Worm (Caenorhabditis elegans): ENCODE measurements around the gene srh-97.

The srh-97 gene

DNA sequence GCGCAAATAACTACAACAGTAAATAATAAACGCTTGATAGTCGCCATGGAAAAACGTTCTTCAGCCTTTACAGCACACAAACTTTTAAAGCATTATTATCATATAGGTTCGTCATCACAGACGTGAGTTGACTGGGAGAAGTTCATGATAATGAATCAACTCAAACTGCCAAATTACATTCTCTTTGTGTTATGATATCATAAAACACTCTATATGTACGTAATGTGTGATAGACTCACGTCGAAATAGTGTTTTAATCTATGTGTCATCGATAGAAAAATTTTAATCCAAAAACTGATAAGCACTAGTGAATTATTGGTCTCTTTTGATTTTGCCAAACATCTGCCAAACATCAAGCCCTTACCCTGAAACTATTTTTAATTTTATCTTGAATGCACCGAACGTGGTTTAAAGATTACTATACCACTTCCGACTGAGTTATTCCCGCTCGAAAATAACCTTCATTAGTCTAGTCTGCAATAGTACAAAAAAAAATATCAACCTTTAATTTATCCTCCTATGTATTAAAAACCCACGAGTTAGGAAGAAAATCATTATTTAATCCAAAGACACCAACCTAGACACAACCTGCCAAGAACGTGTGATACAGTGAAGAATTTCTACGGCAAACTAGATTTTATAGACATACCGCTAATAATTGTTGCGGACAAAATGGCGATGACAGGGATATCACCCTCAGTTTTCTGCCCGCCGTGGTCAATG, 7.4 kb upstream of the srh-97 start, which contains the start of the genes clc-12 and clec-240:
clc-12 (minus strand) TSS at position 47 of the 723 bp plus-strand sequence.
clec-240 (plus strand) TSS at position 673 of the 723 bp plus-strand sequence.
- TF ChIP-seq ama-1 (optimal IDR thresholded peaks at IDR 0.05) (no peak), elt-2 (tag; optimal IDR thresholded peaks at IDR 0.05) (peak; percentile 69)

DNA sequence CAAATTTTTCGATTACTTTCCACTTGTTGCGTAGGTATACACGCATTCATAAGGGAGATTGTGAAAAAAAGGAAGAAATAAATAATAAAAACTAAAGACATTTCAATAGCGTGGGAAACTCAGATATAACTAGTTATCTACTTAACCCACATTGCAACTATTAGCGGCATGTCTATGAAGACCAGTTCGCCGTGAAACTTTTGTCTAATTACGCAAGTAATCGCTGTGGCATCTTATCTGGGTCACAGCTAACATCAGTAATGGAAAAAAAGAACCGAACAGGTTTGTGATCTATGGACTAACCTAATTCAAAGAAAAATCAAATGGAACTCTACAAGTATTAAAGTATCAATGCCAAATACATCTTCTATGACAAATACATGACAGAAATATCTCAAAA, 3.7 kb upstream of the srh-97 start, which contains the start of gene clec-241:
clec-241 (minus strand) TSS at position 101 of the 400 bp plus-strand sequence.
- TF ChIP-seq nhr-20 (tag; optimal IDR thresholded peaks at IDR 0.05) (no peak), ama-1 (optimal IDR thresholded peaks at IDR 0.05) (no peak), fkh-10 (GFP tag; optimal IDR thresholded peaks at IDR 0.05) (no peak), nhr-28 (tag; optimal IDR thresholded peaks at IDR 0.05) (no peak), Y116A8C.19 (tag; optimal IDR thresholded peaks at IDR 0.05; ENCODE audit: borderline replicate concordance) (no peak), skn-1 (tag; optimal IDR thresholded peaks at IDR 0.05) (no peak), nhr-12 (tag; optimal IDR thresholded peaks at IDR 0.05) (no peak), elt-3 (tag; optimal IDR thresholded peaks at IDR 0.05) (no peak), snu-23 (GFP tag; optimal IDR thresholded peaks at IDR 0.05) (no peak), isw-1 (GFP tag; IDR thresholded peaks at IDR 0.05) (no peak), nhr-90 (tag; optimal IDR thresholded peaks at IDR 0.05; ENCODE audit: poor library complexity) (no peak), lir-3 (tag; optimal IDR thresholded peaks at IDR 0.05; ENCODE audit: poor library complexity) (no peak), ceh-88 (GFP tag; IDR thresholded peaks at IDR 0.05) (no peak)

DNA sequence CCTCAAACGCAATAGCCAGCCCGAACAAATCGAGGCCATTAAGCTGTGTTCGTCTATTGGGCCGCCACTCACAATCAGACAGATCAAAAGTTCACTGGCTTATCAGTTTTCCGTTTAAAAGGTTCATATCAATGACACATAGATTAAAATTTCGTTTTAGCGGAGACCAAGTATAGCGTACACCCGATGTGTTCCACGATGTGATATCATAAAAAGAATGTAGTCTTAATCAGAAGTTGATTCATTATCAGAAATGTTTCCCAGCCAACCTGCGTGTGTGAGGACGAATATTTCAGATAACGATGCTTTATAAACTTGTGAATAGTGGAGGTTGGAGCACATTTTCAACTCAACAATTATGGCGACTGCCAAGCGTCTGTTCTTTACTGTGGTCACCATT, 2.8 kb upstream of the srh-97 start, which contains the start of gene clc-13:
clc-13 (plus strand) TSS at position 359 of the 400 bp plus-strand sequence.
- TF ChIP-seq unc-98 (GFP tag; IDR thresholded peaks at IDR 0.05), result no peak
- no peak for TF ChIP-seq pag-3 (tag; optimal IDR thresholded peaks at IDR 0.05; ENCODE audit: borderline replicate concordance, insufficient read depth)
- peak; percentile 57 for TF ChIP-seq jun-1 (tag; optimal IDR thresholded peaks at IDR 0.05)
- no peak for TF ChIP-seq efl-1 (optimal IDR thresholded peaks at IDR 0.05)
- TF ChIP-seq efl-1 (GFP tag; optimal IDR thresholded peaks at IDR 0.05 in 1 of 2), result peak in 1 of 2 experiments; percentile 42
- peak; percentile 75 for TF ChIP-seq nhr-20 (tag; optimal IDR thresholded peaks at IDR 0.05)
- peak; percentile 98 for TF ChIP-seq elt-2 (tag; optimal IDR thresholded peaks at IDR 0.05)

DNA sequence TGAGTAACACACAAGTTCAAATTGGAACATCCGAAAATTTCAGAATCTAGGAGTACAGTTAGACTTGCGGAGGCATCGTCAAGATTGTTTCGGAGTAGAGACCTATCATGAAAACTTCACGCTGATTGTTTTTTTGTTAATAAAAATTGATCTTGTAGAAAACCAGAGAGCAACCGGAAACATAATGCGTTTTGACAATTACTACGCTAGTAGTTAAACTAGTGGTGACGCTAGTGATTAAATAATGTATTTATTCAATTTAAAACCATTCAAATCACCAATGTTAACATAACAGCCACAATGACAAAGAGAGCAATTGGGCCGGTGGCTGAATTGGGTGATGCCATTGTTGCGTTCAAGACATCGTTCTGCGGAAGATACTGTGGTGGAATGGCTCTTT, 2.8 kb downstream of the srh-97 start, which contains the start of gene F49H6.17:
F49H6.17 (plus strand) TSS at position 301 of the 400 bp plus-strand sequence.
- no peak for TF ChIP-seq unc-98 (GFP tag; IDR thresholded peaks at IDR 0.05)
- TF ChIP-seq ets-5 (GFP tag; IDR thresholded peaks at IDR 0.05), result no peak
- TF ChIP-seq zip-4 (GFP tag; optimal IDR thresholded peaks at IDR 0.05), result no peak
- no peak for TF ChIP-seq unc-86 (tag; optimal IDR thresholded peaks at IDR 0.05)
- TF ChIP-seq ceh-82 (tag; optimal IDR thresholded peaks at IDR 0.05), result no peak
- no peak for TF ChIP-seq hlh-4 (tag; optimal IDR thresholded peaks at IDR 0.05)
- TF ChIP-seq nhr-20 (tag; optimal IDR thresholded peaks at IDR 0.05), result no peak
- no peak for TF ChIP-seq vab-15 (tag; optimal IDR thresholded peaks at IDR 0.05)
- no peak for TF ChIP-seq hpl-2 (GFP tag; optimal IDR thresholded peaks at IDR 0.05)

ce11 chrV:17021361-17021760, 4.5 kb downstream of the srh-97 start, which contains the start of gene F49H6.12:
F49H6.12 (minus strand) TSS chrV:17021461.
- no peak for TF ChIP-seq egl-13 (tag; optimal IDR thresholded peaks at IDR 0.05)
- no peak for TF ChIP-seq egl-27 (tag; optimal IDR thresholded peaks at IDR 0.05)
- TF ChIP-seq ceh-8 (GFP tag; optimal IDR thresholded peaks at IDR 0.05), result no peak
- no peak for TF ChIP-seq unc-62 (GFP tag; optimal IDR thresholded peaks at IDR 0.05)

DNA sequence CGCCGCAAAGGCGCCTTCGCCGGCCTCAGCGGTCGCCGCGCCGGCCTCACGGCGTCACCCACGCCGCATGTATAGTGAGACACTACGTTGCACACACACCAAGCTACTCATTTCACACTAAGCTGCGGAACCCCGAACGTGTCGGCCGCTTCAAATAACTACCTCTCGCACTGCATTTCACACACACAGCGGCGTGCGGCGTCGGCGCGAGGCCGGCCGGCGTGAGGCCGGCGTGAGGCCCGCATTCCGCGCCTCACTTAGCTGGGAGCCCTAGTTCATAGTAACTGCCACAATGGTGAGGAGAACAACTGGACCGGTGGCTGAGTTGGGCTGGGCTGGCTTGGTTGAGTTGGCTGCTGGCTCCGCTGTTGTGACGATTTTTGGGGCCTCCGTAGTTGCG, 5.2 kb downstream of the srh-97 start:
- peak; percentile 24 for TF ChIP-seq nhr-85 (tag)

Data from whole organism, L1 larva.